Fruit fly (Drosophila melanogaster): ENCODE data around the gene mge.

DNA sequence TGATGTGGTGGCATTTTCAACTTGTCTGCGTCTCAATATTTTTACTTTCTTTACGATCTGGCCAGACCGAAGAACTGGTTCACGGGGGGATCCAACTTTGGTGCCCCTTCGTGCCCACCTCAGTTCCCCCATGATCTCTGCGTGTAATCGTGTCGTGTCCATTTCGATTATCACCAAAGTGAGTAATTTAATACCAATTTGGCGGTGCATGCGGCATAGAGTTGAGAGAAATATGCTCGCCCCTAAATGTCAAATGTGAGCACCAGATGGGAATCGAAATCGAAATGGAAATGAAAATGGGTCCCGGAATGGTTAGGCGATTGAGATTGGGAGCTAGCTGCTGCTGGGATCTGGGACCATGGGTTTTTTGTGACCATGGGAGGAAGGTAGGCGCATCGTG lies 38.4 kb downstream of the mge start:
- TF ChIP-seq abd-A (tag; optimal IDR thresholded peaks at IDR 0.05) (peak; percentile 90), schlank (tag; optimal IDR thresholded peaks at IDR 0.05) (no peak), danr (GFP tag; IDR thresholded peaks at IDR 0.05) (no peak), CG5245 (GFP tag; optimal IDR thresholded peaks at IDR 0.05) (no peak), mld (GFP tag; IDR thresholded peaks at IDR 0.05; ENCODE audit: partially characterized antibody) (no peak), trem (tag; optimal IDR thresholded peaks at IDR 0.05) (no peak), mam (GFP tag; optimal IDR thresholded peaks at IDR 0.05) (no peak), Atf6 (GFP tag; IDR thresholded peaks at IDR 0.05) (no peak), CG13287 (GFP tag; IDR thresholded peaks at IDR 0.05; ENCODE audit: partially characterized antibody) (no peak), CG15601 (tag; optimal IDR thresholded peaks at IDR 0.05) (no peak)

Measured in whole organism, embryonic.